Fruit fly (Drosophila melanogaster): ENCODE results near the gene CG3008.

- TF ChIP-seq CG8478 (optimal IDR thresholded peaks at IDR 0.05) (no peak), CTCF (optimal IDR thresholded peaks at IDR 0.05) (no peak)
Measured at dm6 chr2L:4930541-4930940, 47.4 kb downstream of the CG3008 start.

Data from S2 (cell line).